Worm (Caenorhabditis elegans) whole organism, young adult: ENCODE data around the gene K09A9.6.

ENCODE experiments used
- B0019.2 ChIP-seq: fragments of 200-800 bp; sonication (Bioruptor generic); conservative IDR thresholded peaks from 2 replicates; pipeline ENCODE4 v1.3.6; 2022; ENCODE audit warnings: missing genetic modification reagents, missing genetic modification characterization, missing compliant biosample characterization
- B0261.1 ChIP-seq: sonication (generic microtip); optimal IDR thresholded peaks from 2 replicates; lab custom pipeline; 2016; ENCODE audit warnings: mild to moderate bottlenecking, missing genetic modification characterization, moderate library complexity, missing compliant biosample characterization
- C17E4.6 ChIP-seq: fragments of 200-800 bp; sonication (Bioruptor generic); IDR thresholded peaks from 2 replicates; pipeline ENCODE4 v1.3.6; 2022; ENCODE audit warnings: missing genetic modification reagents, missing genetic modification characterization, missing compliant biosample characterization
- F10E7.11 ChIP-seq: sonication (generic microtip); optimal IDR thresholded peaks from 2 replicates; lab custom pipeline; 2017; ENCODE audit warnings: mild to moderate bottlenecking, missing genetic modification characterization, moderate library complexity, missing compliant biosample characterization
- F23B12.7 ChIP-seq: sonication (generic microtip); optimal IDR thresholded peaks from 2 replicates; lab custom pipeline; 2017; ENCODE audit warnings: missing genetic modification characterization, mild to moderate bottlenecking, missing compliant biosample characterization, antibody characterized with exemption, moderate library complexity; ENCODE audit not compliant: insufficient read depth
- F37B4.10 ChIP-seq: fragments of 200-800 bp; sonication (Bioruptor generic); IDR thresholded peaks from 2 replicates; pipeline ENCODE4 v1.3.6; 2022; ENCODE audit warnings: missing genetic modification characterization, missing compliant biosample characterization
- F49E8.2 ChIP-seq: sonication (generic microtip); optimal IDR thresholded peaks from 3 replicates; lab custom pipeline; 2017; ENCODE audit warnings: missing genetic modification characterization, mild to moderate bottlenecking, missing compliant biosample characterization, antibody characterized with exemption, moderate library complexity; ENCODE audit not compliant: insufficient read depth
- F52B5.7 ChIP-seq: sonication (generic microtip); optimal IDR thresholded peaks from 2 replicates; lab custom pipeline; 2016; ENCODE audit warnings: mild to moderate bottlenecking, missing genetic modification characterization, missing compliant biosample characterization
- Y67H2A.10 ChIP-seq: fragments of 200-800 bp; sonication (Bioruptor generic); conservative IDR thresholded peaks from 2 replicates; pipeline ENCODE4 v1.3.6; 2022; ENCODE audit warnings: missing genetic modification reagents, missing genetic modification characterization, missing compliant biosample characterization
- athp-1 ChIP-seq: sonication (generic microtip); optimal IDR thresholded peaks from 2 replicates; lab custom pipeline; 2017; ENCODE audit warnings: mild to moderate bottlenecking, missing genetic modification characterization, missing compliant biosample characterization
- attf-3 ChIP-seq: fragments of 200-800 bp; sonication (Bioruptor generic); conservative IDR thresholded peaks from 2 replicates; pipeline ENCODE4 v1.3.6; 2022; ENCODE audit warnings: missing genetic modification reagents, missing genetic modification characterization, missing compliant biosample characterization
- cebp-1 ChIP-seq, 2 experiments: fragments of 200-800 bp in 1 of 2; sonication (Bioruptor generic) in 1 of 2; sonication (generic microtip) in 1 of 2; IDR thresholded peaks in 1 of 2; optimal IDR thresholded peaks in 1 of 2; 2 replicates each; pipeline versions ENCODE4 v1.3.6 to Lab custom; 2017 to 2022; ENCODE audit warnings: missing compliant biosample characterization in 2 of 2, missing genetic modification characterization in 2 of 2, mild to moderate bottlenecking in 1 of 2, missing genetic modification reagents in 1 of 2, moderate library complexity in 1 of 2
- ceh-79 ChIP-seq: sonication (generic microtip); optimal IDR thresholded peaks from 2 replicates; lab custom pipeline; 2017; ENCODE audit warnings: mild to moderate bottlenecking, missing genetic modification characterization, missing compliant biosample characterization
- chd-7 ChIP-seq: sonication (generic microtip); optimal IDR thresholded peaks from 2 replicates; lab custom pipeline; 2016; ENCODE audit warnings: mild to moderate bottlenecking, missing genetic modification characterization, moderate library complexity, missing compliant biosample characterization
- dox-1 ChIP-seq: fragments of 200-800 bp; sonication (Bioruptor generic); IDR thresholded peaks from 2 replicates; pipeline ENCODE4 v1.3.6; 2022; ENCODE audit warnings: missing genetic modification reagents, missing genetic modification characterization, missing compliant biosample characterization
- egl-44 ChIP-seq: fragments of 200-800 bp; sonication (Bioruptor generic); IDR thresholded peaks from 2 replicates; pipeline ENCODE4 v1.3.6; 2022; ENCODE audit warnings: missing genetic modification reagents, missing genetic modification characterization, missing compliant biosample characterization
- egrh-3 ChIP-seq: fragments of 200-800 bp; sonication (Bioruptor generic); IDR thresholded peaks from 2 replicates; pipeline ENCODE4 v1.3.6; 2022; ENCODE audit warnings: missing genetic modification reagents, missing genetic modification characterization, missing compliant biosample characterization
- gei-17 ChIP-seq: fragments of 200-800 bp; sonication (Bioruptor generic); optimal IDR thresholded peaks from 2 replicates; lab custom pipeline; 2018; ENCODE audit warnings: mild to moderate bottlenecking, missing genetic modification characterization, missing compliant biosample characterization
- hlh-12 ChIP-seq: sonication (generic microtip); optimal IDR thresholded peaks from 2 replicates; lab custom pipeline; 2016; ENCODE audit warnings: missing genetic modification characterization, missing compliant biosample characterization
- hlh-26 ChIP-seq: fragments of 200-800 bp; sonication (Bioruptor generic); conservative IDR thresholded peaks from 2 replicates; pipeline ENCODE4 v1.3.6; 2022; ENCODE audit warnings: missing genetic modification reagents, missing genetic modification characterization, missing compliant biosample characterization
- hmg-1.2 ChIP-seq: fragments of 200-800 bp; sonication (Bioruptor generic); IDR thresholded peaks from 2 replicates; pipeline ENCODE4 v1.3.6; 2022; ENCODE audit warnings: missing genetic modification reagents, missing genetic modification characterization, missing compliant biosample characterization
- mcd-1 ChIP-seq: fragments of 200-800 bp; sonication (Bioruptor generic); IDR thresholded peaks from 2 replicates; pipeline ENCODE4 v1.3.6; 2022; ENCODE audit warnings: missing genetic modification reagents, missing genetic modification characterization, missing compliant biosample characterization
- nhr-179 ChIP-seq: sonication (generic microtip); optimal IDR thresholded peaks from 2 replicates; lab custom pipeline; 2016; ENCODE audit warnings: mild to moderate bottlenecking, missing genetic modification characterization, missing compliant biosample characterization
- nhr-80 ChIP-seq: sonication (generic microtip); optimal IDR thresholded peaks from 2 replicates; lab custom pipeline; 2016; ENCODE audit warnings: missing genetic modification characterization, missing compliant biosample characterization
- rcor-1 ChIP-seq: fragments of 200-800 bp; sonication (Bioruptor generic); IDR thresholded peaks from 2 replicates; pipeline ENCODE4 v1.3.6; 2022; ENCODE audit warnings: missing genetic modification reagents, missing genetic modification characterization, missing compliant biosample characterization
- sea-2 ChIP-seq: fragments of 200-800 bp; sonication (Bioruptor generic); IDR thresholded peaks from 2 replicates; pipeline ENCODE4 v1.3.6; 2022; ENCODE audit warnings: missing genetic modification characterization, missing compliant biosample characterization
- snpc-3.4 ChIP-seq: sonication (generic microtip); optimal IDR thresholded peaks from 2 replicates; lab custom pipeline; 2017; ENCODE audit warnings: missing genetic modification characterization, mild to moderate bottlenecking, missing compliant biosample characterization, antibody characterized with exemption, moderate library complexity, missing genotype, missing genetic modification reagents
- snpc-4 ChIP-seq, 5 experiments: fragments of 150-350 bp in 1 of 5; sonication (generic microtip) in 4 of 5; optimal IDR thresholded peaks; 2 replicates each; lab custom pipeline; 2014 to 2018; ENCODE audit warnings: missing genetic modification characterization in 5 of 5, missing biosample characterization in 3 of 5, antibody characterized with exemption in 2 of 5, mild to moderate bottlenecking in 2 of 5, missing compliant biosample characterization in 2 of 5, missing genotype in 2 of 5, moderate library complexity in 2 of 5, missing genetic modification reagents in 1 of 5
- somi-1 ChIP-seq: fragments of 200-800 bp; sonication (Bioruptor generic); optimal IDR thresholded peaks from 2 replicates; lab custom pipeline; 2018; ENCODE audit warnings: mild to moderate bottlenecking, missing genetic modification characterization, missing compliant biosample characterization
- tbx-9 ChIP-seq: sonication (generic microtip); optimal IDR thresholded peaks from 2 replicates; lab custom pipeline; 2016; ENCODE audit warnings: borderline replicate concordance, missing genetic modification characterization, inconsistent platforms, missing compliant biosample characterization
- unc-130 ChIP-seq: sonication (generic microtip); optimal IDR thresholded peaks from 2 replicates; lab custom pipeline; 2016; ENCODE audit warnings: missing genetic modification reagents, missing genetic modification characterization, missing compliant biosample characterization
- ztf-18 ChIP-seq: sonication (generic microtip); optimal IDR thresholded peaks from 2 replicates; lab custom pipeline; 2016; ENCODE audit warnings: missing genotype, mild to moderate bottlenecking, missing genetic modification characterization, missing compliant biosample characterization
- ztf-26 ChIP-seq: sonication (generic microtip); optimal IDR thresholded peaks from 2 replicates; lab custom pipeline; 2017; ENCODE audit warnings: missing genetic modification characterization, missing compliant biosample characterization
- ztf-28 ChIP-seq: fragments of 200-800 bp; sonication (Bioruptor generic); IDR thresholded peaks from 2 replicates; pipeline ENCODE4 v1.3.6; 2022; ENCODE audit warnings: missing genetic modification reagents, missing genetic modification characterization, missing compliant biosample characterization
- ztf-3 ChIP-seq: fragments of 200-800 bp; sonication (Bioruptor generic); optimal IDR thresholded peaks from 2 replicates; lab custom pipeline; 2018; ENCODE audit warnings: mild to moderate bottlenecking, missing genetic modification characterization, missing compliant biosample characterization

K09A9.6 gene

ce11 chrX:15629615-15630014 lies 52.6 kb downstream of the K09A9.6 start:
- TF ChIP-seq hlh-12 (tag; lab: Kevin White, UChicago), result no peak
- no peak for TF ChIP-seq tbx-9 (tag; lab: Kevin White, UChicago)
- TF ChIP-seq F52B5.7 (tag; lab: Kevin White, UChicago), result no peak
- TF ChIP-seq sea-2 (GFP tag; lab: Robert Waterston, UW), result no peak
- TF ChIP-seq nhr-80 (tag; lab: Kevin White, UChicago), result peak; percentile 5
- peak; percentile 18 for TF ChIP-seq ztf-3 (GFP tag; lab: Kevin White, UChicago)
- TF ChIP-seq dox-1 (GFP tag; lab: Robert Waterston, UW), result no peak

DNA sequence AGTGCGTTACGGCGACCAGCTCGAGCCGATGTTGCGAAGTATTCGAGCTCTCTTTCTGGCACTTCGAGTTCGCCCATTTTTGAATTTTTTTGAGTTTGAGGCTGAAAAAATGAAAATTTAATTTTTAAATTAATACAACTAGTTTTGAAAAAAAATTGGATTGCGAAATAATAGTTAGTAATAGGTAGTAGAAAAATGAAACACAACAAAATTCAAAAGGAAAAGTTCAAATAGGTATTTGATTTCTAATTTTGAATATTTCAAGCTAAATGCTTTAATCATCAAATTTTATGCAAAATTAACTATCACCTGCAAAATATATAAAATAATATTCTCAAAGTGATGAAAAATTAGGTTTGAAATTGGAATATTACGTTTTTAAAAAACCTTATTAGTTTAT lies 53.3 kb downstream of the K09A9.6 start, which contains the start of gene K09E9.4:
K09E9.4 (minus strand) TSS at position 101 of the 400 bp plus-strand sequence.
- TF ChIP-seq cebp-1 (GFP tag; IDR thresholded peaks at IDR 0.05; lab: Robert Waterston, UW) (no peak), cebp-1 (tag; optimal IDR thresholded peaks at IDR 0.05; lab: Kevin White, UChicago) (peak; percentile 52), chd-7 (no peak)

ce11 chrX:15630790-15631204 lies 53.8 kb downstream of the K09A9.6 start:
- no peak for TF ChIP-seq unc-130 (GFP tag; lab: Kevin White, UChicago)
- TF ChIP-seq egrh-3 (GFP tag; lab: Robert Waterston, UW), result peak; percentile 17; the same call in 1 of the 2 replicates
- TF ChIP-seq ztf-18 (tag; lab: Kevin White, UChicago), result no peak
- TF ChIP-seq ceh-79 (tag; lab: Kevin White, UChicago), result no peak
- no peak for TF ChIP-seq rcor-1 (GFP tag; lab: Robert Waterston, UW)
- no peak for TF ChIP-seq hlh-26 (GFP tag; lab: Robert Waterston, UW)
- no peak for TF ChIP-seq F49E8.2 (tag; lab: Kevin White, UChicago)
- no peak for TF ChIP-seq attf-3 (GFP tag; lab: Robert Waterston, UW)
- TF ChIP-seq nhr-179 (tag; lab: Kevin White, UChicago), result no peak
- no peak for TF ChIP-seq F37B4.10 (GFP tag; lab: Robert Waterston, UW)
- TF ChIP-seq B0019.2 (GFP tag; lab: Robert Waterston, UW), result no peak
- peak; percentile 6 for TF ChIP-seq F23B12.7 (tag; lab: Kevin White, UChicago)
- no peak for TF ChIP-seq ztf-28 (GFP tag; lab: Robert Waterston, UW)
- TF ChIP-seq Y67H2A.10 (GFP tag; lab: Robert Waterston, UW), result no peak
- no peak for TF ChIP-seq C17E4.6 (GFP tag; lab: Robert Waterston, UW)
- TF ChIP-seq gei-17 (GFP tag; lab: Kevin White, UChicago), result no peak
- TF ChIP-seq egl-44, result no peak
- 0 out of 2 replicates have a peak, but pooled peaks have one; percentile 32 for TF ChIP-seq mcd-1 (GFP tag; lab: Robert Waterston, UW)
- TF ChIP-seq snpc-4 (GFP tag; optimal IDR thresholded peaks at IDR 0.05; lab: Kevin White, UChicago), result peak; percentile 20
- no peak for TF ChIP-seq snpc-4 (tag; optimal IDR thresholded peaks at IDR 0.05; lab: Kevin White, UChicago)
- TF ChIP-seq snpc-3.4 (tag; lab: Kevin White, UChicago), result no peak
- no peak for TF ChIP-seq sea-2 (GFP tag; lab: Robert Waterston, UW)
- TF ChIP-seq athp-1 (tag; lab: Kevin White, UChicago), result no peak
- TF ChIP-seq F10E7.11 (tag; lab: Kevin White, UChicago), result no peak
- 0 out of 2 replicates have a peak, but pooled peaks have one; percentile 9 for TF ChIP-seq hmg-1.2

DNA sequence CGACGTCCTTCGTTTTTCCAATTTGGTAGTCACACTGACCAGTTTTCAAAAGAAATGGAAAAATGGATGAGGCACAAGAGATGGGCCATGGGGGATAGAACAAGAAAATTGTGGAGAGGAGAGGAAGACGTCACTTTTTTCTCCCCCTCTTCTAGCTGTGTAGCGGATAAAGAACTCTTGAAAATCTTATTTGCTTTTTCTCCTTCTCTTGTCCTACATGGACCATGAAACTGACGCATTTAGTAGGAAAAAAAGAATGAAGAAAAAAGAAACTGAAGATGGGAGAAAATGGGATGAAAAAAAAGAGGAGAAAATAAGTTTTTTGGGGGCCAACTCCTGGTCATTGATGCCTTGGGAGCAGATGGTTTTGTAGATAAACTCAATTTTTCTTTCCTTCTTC lies 56.9 kb downstream of the K09A9.6 start:
- TF ChIP-seq ztf-26 (no peak), ztf-3 (GFP tag; lab: Kevin White, UChicago) (no peak), somi-1 (GFP tag; lab: Kevin White, UChicago) (peak; percentile 31), B0261.1 (tag; lab: Kevin White, UChicago) (no peak)
